Worm (Caenorhabditis elegans) whole organism, young adult: ENCODE measurements around the gene T14G12.6.

ENCODE experiments used
- B0019.2 ChIP-seq: fragments of 200-800 bp; sonication (Bioruptor generic); conservative IDR thresholded peaks from 2 replicates; pipeline ENCODE4 v1.3.6; 2022; ENCODE audit warnings: missing genetic modification reagents, missing genetic modification characterization, missing compliant biosample characterization
- B0336.3 ChIP-seq: fragments of 200-800 bp; sonication (Bioruptor generic); IDR thresholded peaks from 2 replicates; pipeline ENCODE4 v1.3.6; 2022; ENCODE audit warnings: missing genetic modification characterization, missing compliant biosample characterization
- C17E4.6 ChIP-seq: fragments of 200-800 bp; sonication (Bioruptor generic); IDR thresholded peaks from 2 replicates; pipeline ENCODE4 v1.3.6; 2022; ENCODE audit warnings: missing genetic modification reagents, missing genetic modification characterization, missing compliant biosample characterization
- F22D6.2 ChIP-seq: sonication (generic microtip); optimal IDR thresholded peaks from 2 replicates; lab custom pipeline; 2016; ENCODE audit warnings: mild to moderate bottlenecking, missing genetic modification characterization, missing compliant biosample characterization
- F37B4.10 ChIP-seq: fragments of 200-800 bp; sonication (Bioruptor generic); IDR thresholded peaks from 2 replicates; pipeline ENCODE4 v1.3.6; 2022; ENCODE audit warnings: missing genetic modification characterization, missing compliant biosample characterization
- F57A8.1 ChIP-seq: fragments of 200-800 bp; sonication (Bioruptor generic); optimal IDR thresholded peaks from 2 replicates; lab custom pipeline; 2018; ENCODE audit warnings: mild to moderate bottlenecking, missing genetic modification characterization, moderate library complexity, missing compliant biosample characterization
- F57C9.4 ChIP-seq: sonication (generic microtip); optimal IDR thresholded peaks from 2 replicates; lab custom pipeline; 2017; ENCODE audit warnings: mild to moderate bottlenecking, missing genetic modification characterization, missing compliant biosample characterization
- Y53G8AR.9 ChIP-seq: fragments of 200-800 bp; sonication (Bioruptor generic); conservative IDR thresholded peaks from 2 replicates; pipeline ENCODE4 v1.3.6; 2022; ENCODE audit warnings: missing genetic modification reagents, missing genetic modification characterization, missing compliant biosample characterization
- Y95B8A.8 ChIP-seq: fragments of 200-800 bp; sonication (Bioruptor generic); IDR thresholded peaks from 2 replicates; pipeline ENCODE4 v1.3.6; 2022; ENCODE audit warnings: missing genetic modification reagents, missing genetic modification characterization, missing compliant biosample characterization
- akir-1 ChIP-seq: fragments of 200-800 bp; sonication (Bioruptor generic); optimal IDR thresholded peaks from 2 replicates; lab custom pipeline; 2018; ENCODE audit warnings: mild to moderate bottlenecking, missing genetic modification characterization, moderate library complexity, missing compliant biosample characterization
- bed-1 ChIP-seq: fragments of 200-800 bp; sonication (Bioruptor generic); IDR thresholded peaks from 2 replicates; pipeline ENCODE4 v1.3.6; 2022; ENCODE audit warnings: missing genetic modification reagents, missing genetic modification characterization, missing compliant biosample characterization
- cebp-2 ChIP-seq: fragments of 200-800 bp; sonication (Bioruptor generic); IDR thresholded peaks from 2 replicates; pipeline ENCODE4 v1.3.6; 2022; ENCODE audit warnings: missing genetic modification characterization, missing compliant biosample characterization
- ceh-100 ChIP-seq: fragments of 200-800 bp; sonication (Bioruptor generic); IDR thresholded peaks from 2 replicates; pipeline ENCODE4 v1.3.6; 2022; ENCODE audit warnings: missing genetic modification reagents, missing genetic modification characterization, missing compliant biosample characterization
- die-1 ChIP-seq: sonication (generic microtip); optimal IDR thresholded peaks from 2 replicates; lab custom pipeline; 2016; ENCODE audit warnings: missing genotype, mild to moderate bottlenecking, missing genetic modification characterization, missing compliant biosample characterization
- dpff-1 ChIP-seq: sonication (generic microtip); optimal IDR thresholded peaks from 2 replicates; lab custom pipeline; 2017; ENCODE audit warnings: mild to moderate bottlenecking, missing genetic modification characterization, missing compliant biosample characterization
- efl-1 ChIP-seq: fragments of 150-350 bp; optimal IDR thresholded peaks from 2 replicates; lab custom pipeline; 2014; ENCODE audit warnings: missing biosample characterization, missing genetic modification reagents, missing genetic modification characterization
- egl-18 ChIP-seq: fragments of 200-800 bp; sonication (Bioruptor generic); IDR thresholded peaks from 2 replicates; pipeline ENCODE4 v1.3.6; 2022; ENCODE audit warnings: missing genetic modification reagents, missing genetic modification characterization, missing compliant biosample characterization
- egl-44 ChIP-seq: fragments of 200-800 bp; sonication (Bioruptor generic); IDR thresholded peaks from 2 replicates; pipeline ENCODE4 v1.3.6; 2022; ENCODE audit warnings: missing genetic modification reagents, missing genetic modification characterization, missing compliant biosample characterization
- ekl-4 ChIP-seq: fragments of 200-800 bp; sonication (Bioruptor generic); IDR thresholded peaks from 2 replicates; pipeline ENCODE4 v1.3.6; 2022; ENCODE audit warnings: missing genetic modification reagents, missing genetic modification characterization, missing compliant biosample characterization
- fkh-3 ChIP-seq: sonication (generic microtip); optimal IDR thresholded peaks from 2 replicates; lab custom pipeline; 2016; ENCODE audit warnings: mild to moderate bottlenecking, missing genetic modification characterization, missing compliant biosample characterization
- gei-17 ChIP-seq: fragments of 200-800 bp; sonication (Bioruptor generic); optimal IDR thresholded peaks from 2 replicates; lab custom pipeline; 2018; ENCODE audit warnings: mild to moderate bottlenecking, missing genetic modification characterization, missing compliant biosample characterization
- hrde-1 ChIP-seq: sonication (generic microtip); optimal IDR thresholded peaks from 2 replicates; lab custom pipeline; 2016; ENCODE audit warnings: missing genetic modification characterization, mild to moderate bottlenecking, missing compliant biosample characterization, moderate library complexity, missing genotype, missing genetic modification reagents, borderline replicate concordance
- let-526 ChIP-seq: fragments of 200-800 bp; sonication (Bioruptor generic); IDR thresholded peaks from 2 replicates; pipeline ENCODE4 v1.3.6; 2022; ENCODE audit warnings: missing genetic modification reagents, missing genetic modification characterization, missing compliant biosample characterization
- lin-35 ChIP-seq, 3 experiments: fragments of 150-350 bp in 2 of 3; sonication (generic microtip) in 1 of 3; optimal IDR thresholded peaks; 2 replicates each; lab custom pipeline; 2014 to 2018; ENCODE audit warnings: missing biosample characterization in 3 of 3, missing genetic modification characterization in 3 of 3, missing genetic modification reagents in 3 of 3
- lin-40 ChIP-seq: sonication (generic microtip); optimal IDR thresholded peaks from 2 replicates; lab custom pipeline; 2016; ENCODE audit warnings: missing genetic modification characterization, mild to moderate bottlenecking, missing compliant biosample characterization, missing genotype, missing genetic modification reagents
- lin-54 ChIP-seq: fragments of 200-800 bp; sonication (Bioruptor generic); optimal IDR thresholded peaks from 2 replicates; lab custom pipeline; 2018; ENCODE audit warnings: mild to moderate bottlenecking, missing genetic modification characterization, missing compliant biosample characterization
- lsl-1 ChIP-seq: fragments of 200-800 bp; sonication (Bioruptor generic); optimal IDR thresholded peaks from 2 replicates; lab custom pipeline; 2018; ENCODE audit warnings: mild to moderate bottlenecking, missing genetic modification characterization, moderate library complexity, missing compliant biosample characterization
- lsy-27 ChIP-seq: sonication (generic microtip); optimal IDR thresholded peaks from 2 replicates; lab custom pipeline; 2017; ENCODE audit warnings: missing genetic modification characterization, mild to moderate bottlenecking, missing compliant biosample characterization, antibody characterized with exemption, missing genotype, borderline replicate concordance; ENCODE audit not compliant: insufficient read depth
- madf-3 ChIP-seq: fragments of 200-800 bp; sonication (Bioruptor generic); IDR thresholded peaks from 2 replicates; pipeline ENCODE4 v1.3.6; 2022; ENCODE audit warnings: missing genetic modification reagents, missing genetic modification characterization, missing compliant biosample characterization
- nfya-1 ChIP-seq: sonication (generic microtip); optimal IDR thresholded peaks from 2 replicates; lab custom pipeline; 2017; ENCODE audit warnings: antibody characterized with exemption, missing compliant biosample characterization, missing genetic modification characterization, borderline replicate concordance; ENCODE audit not compliant: insufficient read depth
- rec-8 ChIP-seq, 2 experiments: sonication (generic microtip); optimal IDR thresholded peaks; 2 replicates each; lab custom pipeline; 2016; ENCODE audit warnings: mild to moderate bottlenecking in 2 of 2, missing genetic modification characterization in 2 of 2, missing genetic modification reagents in 2 of 2, missing genotype in 2 of 2, missing biosample characterization in 1 of 2, missing compliant biosample characterization in 1 of 2, moderate library complexity in 1 of 2
- rpc-1 ChIP-seq, 2 experiments: fragments of 150-350 bp in 1 of 2; sonication (generic microtip) in 1 of 2; optimal IDR thresholded peaks; 2 replicates each; lab custom pipeline; 2014 to 2018; ENCODE audit warnings: missing biosample characterization in 1 of 2, missing genetic modification characterization in 1 of 2, missing genetic modification reagents in 1 of 2, missing genotype in 1 of 2
- sdz-38 ChIP-seq: sonication (generic microtip); optimal IDR thresholded peaks from 2 replicates; lab custom pipeline; 2016; ENCODE audit warnings: missing genotype, missing genetic modification characterization, missing compliant biosample characterization
- sea-2 ChIP-seq: fragments of 200-800 bp; sonication (Bioruptor generic); IDR thresholded peaks from 2 replicates; pipeline ENCODE4 v1.3.6; 2022; ENCODE audit warnings: missing genetic modification characterization, missing compliant biosample characterization
- snpc-1.3 ChIP-seq: sonication (generic microtip); optimal IDR thresholded peaks from 2 replicates; lab custom pipeline; 2017; ENCODE audit warnings: missing genetic modification characterization, mild to moderate bottlenecking, missing compliant biosample characterization, antibody characterized with exemption, moderate library complexity, missing genotype, missing genetic modification reagents; ENCODE audit not compliant: insufficient read depth
- tbp1 ChIP-seq: fragments of 200-800 bp; sonication (Bioruptor generic); optimal IDR thresholded peaks from 2 replicates; lab custom pipeline; 2018; ENCODE audit warnings: mild to moderate bottlenecking, missing genetic modification characterization, missing compliant biosample characterization
- tlf-1 ChIP-seq: fragments of 200-800 bp; sonication (Bioruptor generic); optimal IDR thresholded peaks from 2 replicates; lab custom pipeline; 2018; ENCODE audit warnings: mild to moderate bottlenecking, missing genetic modification characterization, missing compliant biosample characterization
- unc-130 ChIP-seq: sonication (generic microtip); optimal IDR thresholded peaks from 2 replicates; lab custom pipeline; 2016; ENCODE audit warnings: missing genetic modification reagents, missing genetic modification characterization, missing compliant biosample characterization
- xnd-1 ChIP-seq: sonication (generic microtip); optimal IDR thresholded peaks from 2 replicates; lab custom pipeline; 2016; ENCODE audit warnings: missing genotype, missing genetic modification reagents, missing genetic modification characterization, missing compliant biosample characterization
- zfh-2 ChIP-seq: fragments of 200-800 bp; sonication (Bioruptor generic); conservative IDR thresholded peaks from 2 replicates; pipeline ENCODE4 v1.3.6; 2022; ENCODE audit warnings: missing genetic modification reagents, missing genetic modification characterization, missing compliant biosample characterization
- zim-3 ChIP-seq: sonication (generic microtip); optimal IDR thresholded peaks from 2 replicates; lab custom pipeline; 2017; ENCODE audit warnings: mild to moderate bottlenecking, missing genetic modification characterization, moderate library complexity, missing compliant biosample characterization
- ztf-18 ChIP-seq: sonication (generic microtip); optimal IDR thresholded peaks from 2 replicates; lab custom pipeline; 2016; ENCODE audit warnings: missing genotype, mild to moderate bottlenecking, missing genetic modification characterization, missing compliant biosample characterization

The T14G12.6 gene

DNA sequence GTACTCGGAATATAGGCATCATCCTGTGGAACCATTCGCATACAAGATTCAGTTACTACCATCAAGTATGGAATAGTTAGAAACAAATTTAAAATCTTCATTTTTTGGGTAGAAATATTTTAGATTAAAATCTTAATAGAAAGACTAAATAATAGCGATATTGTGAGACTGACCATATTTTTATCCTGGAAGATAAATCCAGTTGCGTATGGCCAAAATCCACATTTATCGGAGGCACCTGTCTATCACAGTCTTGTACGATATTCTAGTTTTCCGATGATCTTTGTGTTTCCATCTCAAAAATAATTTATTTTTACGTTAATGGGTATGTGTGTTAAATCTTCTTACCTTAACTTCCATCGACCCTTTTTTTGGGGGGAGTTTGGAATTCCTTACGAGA lies 5.0 kb upstream of the T14G12.6 start, which contains the start of gene F47B7.3:
Gene F47B7.3 (minus strand): TSS at position 101 of the 400 bp plus-strand sequence.
- TF ChIP-seq F57C9.4 (tag; lab: Kevin White, UChicago) (no peak), fkh-3 (no peak), akir-1 (GFP tag; lab: Kevin White, UChicago) (no peak), lin-40 (tag; lab: Kevin White, UChicago) (no peak), F57A8.1 (no peak), tbp1 (GFP tag; lab: Kevin White, UChicago) (no peak), dpff-1 (no peak), F37B4.10 (GFP tag; lab: Robert Waterston, UW) (no peak), B0336.3 (GFP tag; lab: Robert Waterston, UW) (no peak), rec-8 (tag; optimal IDR thresholded peaks at IDR 0.05; lab: Kevin White, UChicago) (no peak), bed-1 (GFP tag; lab: Robert Waterston, UW) (no peak), Y95B8A.8 (GFP tag; lab: Robert Waterston, UW) (no peak), unc-130 (GFP tag; lab: Kevin White, UChicago) (no peak), ztf-18 (tag; lab: Kevin White, UChicago) (no peak), Y53G8AR.9 (no peak)

DNA sequence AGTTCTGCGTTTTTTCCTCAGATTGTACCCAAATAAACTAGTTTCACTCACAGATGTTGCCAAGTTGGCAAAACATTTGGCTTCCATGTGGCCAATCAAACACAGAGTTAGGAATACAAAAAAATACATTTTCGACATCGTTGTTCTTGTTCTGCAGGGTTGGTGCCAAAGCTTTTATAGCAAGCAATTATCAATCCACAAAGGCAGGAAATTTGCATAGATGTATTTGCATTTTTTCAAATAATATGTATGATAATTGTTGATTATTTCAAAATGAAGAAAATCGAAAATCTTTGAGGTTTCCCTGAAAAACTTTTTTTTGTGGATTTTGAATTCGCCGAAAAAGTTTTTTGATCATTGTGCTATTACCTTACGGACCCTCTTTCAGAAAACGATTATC lies 3.2 kb upstream of the T14G12.6 start, which contains the start of gene T14G12.11:
Gene T14G12.11 (minus strand): TSS at position 138 of the 400 bp plus-strand sequence.
- no peak for TF ChIP-seq F22D6.2
- TF ChIP-seq nfya-1 (tag; lab: Kevin White, UChicago): no peak
- TF ChIP-seq rpc-1 (optimal IDR thresholded peaks at IDR 0.05; lab: Kevin White, UChicago): no peak
- TF ChIP-seq rpc-1 (tag; optimal IDR thresholded peaks at IDR 0.05; lab: Kevin White, UChicago): no peak
- TF ChIP-seq cebp-2: no peak
- TF ChIP-seq lsy-27 (tag; lab: Kevin White, UChicago): no peak
- TF ChIP-seq B0019.2: no peak

DNA sequence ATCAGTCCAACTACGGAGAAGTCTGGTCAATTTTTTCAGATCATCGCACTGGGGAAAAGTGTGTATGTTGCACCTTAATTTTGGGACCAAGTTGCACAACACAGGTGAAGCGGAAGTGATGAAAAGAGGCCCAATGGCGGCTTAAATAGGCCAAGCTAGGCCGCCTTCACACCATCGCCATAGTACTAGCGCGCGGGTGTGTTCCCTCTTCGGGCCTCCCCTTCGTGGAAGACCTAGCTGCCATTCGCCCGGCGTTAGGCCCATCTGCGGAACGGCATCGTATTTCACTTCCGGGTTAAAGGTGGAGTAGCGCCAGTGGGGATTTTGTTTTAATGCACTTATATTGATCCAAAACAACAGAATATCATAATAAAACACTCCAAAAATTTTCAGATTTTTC lies 575 bp upstream of the T14G12.6 start:
- TF ChIP-seq cebp-2 (no peak), egl-44 (GFP tag; lab: Robert Waterston, UW) (peak; percentile 64; the same call in 1 of the 2 replicates), zfh-2 (GFP tag; lab: Robert Waterston, UW) (peak; percentile 37; the same call in 1 of the 2 replicates), sea-2 (GFP tag; lab: Robert Waterston, UW) (0 out of 2 replicates have a peak, but pooled peaks have one; percentile 42), B0019.2 (no peak), madf-3 (GFP tag; lab: Robert Waterston, UW) (0 out of 2 replicates have a peak, but pooled peaks have one; percentile 44), ekl-4 (0 out of 2 replicates have a peak, but pooled peaks have one; percentile 18), tlf-1 (GFP tag; lab: Kevin White, UChicago) (no peak)

DNA sequence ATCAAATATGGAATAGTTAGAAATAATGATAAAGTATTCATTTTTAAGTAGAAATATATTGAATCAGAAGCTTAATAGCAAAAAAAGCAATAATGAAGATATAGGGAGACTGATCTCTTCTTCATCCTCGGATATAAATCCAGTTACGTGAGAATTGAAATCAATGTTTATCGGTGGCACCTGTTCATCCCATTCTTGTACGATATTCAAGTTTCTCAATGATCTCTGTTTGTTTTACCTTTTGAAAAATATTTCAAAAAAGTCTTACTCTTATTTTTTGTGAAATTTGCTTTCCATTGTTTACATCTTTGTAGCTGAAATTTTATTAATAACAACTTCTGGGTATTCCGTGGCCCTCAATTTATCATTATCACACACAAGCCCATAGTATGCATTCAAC lies 846 bp downstream of the T14G12.6 start, which contains the start of gene T14G12.12:
Gene T14G12.12 (minus strand): TSS at position 101 of the 400 bp plus-strand sequence.
- no peak for TF ChIP-seq sdz-38
- TF ChIP-seq zim-3 (tag; lab: Kevin White, UChicago): no peak
- TF ChIP-seq gei-17: no peak
- TF ChIP-seq lin-35 (GFP tag; optimal IDR thresholded peaks at IDR 0.05; lab: Kevin White, UChicago): no peak
- no peak for TF ChIP-seq snpc-1.3 (tag; lab: Kevin White, UChicago)
- TF ChIP-seq C17E4.6 (GFP tag; lab: Robert Waterston, UW): no peak
- no peak for TF ChIP-seq die-1
- no peak for TF ChIP-seq lsl-1 (GFP tag; lab: Kevin White, UChicago)
- TF ChIP-seq efl-1: no peak
- no peak for TF ChIP-seq xnd-1 (tag; lab: Kevin White, UChicago)
- no peak for TF ChIP-seq hrde-1 (tag; lab: Kevin White, UChicago)
- no peak for TF ChIP-seq let-526
- no peak for TF ChIP-seq lin-54
- TF ChIP-seq ekl-4: no peak
- TF ChIP-seq ceh-100 (GFP tag; lab: Robert Waterston, UW): no peak
- no peak for TF ChIP-seq egl-18 (GFP tag; lab: Robert Waterston, UW)
- TF ChIP-seq madf-3 (GFP tag; lab: Robert Waterston, UW): no peak
